Worm (Caenorhabditis elegans) whole organism, early embryonic: Measurements from ENCODE around the gene srx-73.

ENCODE experiments used
- B0310.2 ChIP-seq: sonication (generic microtip); optimal IDR thresholded peaks from 2 replicates; lab custom pipeline; 2016; ENCODE audit warnings: mild to moderate bottlenecking, missing genetic modification characterization, missing compliant biosample characterization
- F13C5.2 ChIP-seq: sonication (generic microtip); optimal IDR thresholded peaks from 2 replicates; lab custom pipeline; 2017; ENCODE audit warnings: mild to moderate bottlenecking, missing genetic modification characterization, inconsistent platforms, missing compliant biosample characterization
- aly-1 ChIP-seq: sonication (generic microtip); optimal IDR thresholded peaks from 2 replicates; lab custom pipeline; 2016; ENCODE audit warnings: missing genetic modification characterization, missing compliant biosample characterization
- ama-1 ChIP-seq: fragments of 150-350 bp; optimal IDR thresholded peaks from 2 replicates; lab custom pipeline; 2014
- ceh-13 ChIP-seq: fragments of 200-800 bp; sonication (Bioruptor generic); optimal IDR thresholded peaks from 2 replicates; lab custom pipeline; 2018; ENCODE audit warnings: mild to moderate bottlenecking, missing genetic modification characterization, missing compliant biosample characterization
- hnd-1 ChIP-seq: sonication (generic microtip); optimal IDR thresholded peaks from 2 replicates; lab custom pipeline; 2016; ENCODE audit warnings: missing genetic modification characterization, missing compliant biosample characterization
- tbx-11 ChIP-seq: fragments of 200-800 bp; sonication (Bioruptor generic); IDR thresholded peaks from 2 replicates; pipeline ENCODE4 v1.3.6; 2022; ENCODE audit warnings: missing genetic modification characterization, missing compliant biosample characterization

DNA sequence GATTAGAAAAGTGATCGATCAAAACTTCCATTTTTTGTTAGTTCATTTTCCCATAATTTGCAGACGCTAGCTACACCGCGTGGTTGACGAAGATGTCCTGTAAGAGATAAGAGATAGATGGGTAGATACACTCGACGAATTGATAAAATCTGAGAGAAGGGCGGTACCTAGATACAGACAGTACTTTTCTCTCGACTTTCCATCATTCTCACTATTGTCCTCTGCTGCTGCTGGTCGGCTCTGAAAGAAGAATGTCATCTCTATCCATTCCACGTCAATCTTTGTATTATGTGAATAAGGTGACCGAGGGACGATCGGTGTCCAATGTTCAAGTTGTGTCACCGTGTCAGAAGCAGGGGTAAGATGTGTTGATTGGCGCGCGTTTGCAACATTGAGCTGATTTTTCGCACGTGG, 37.0 kb downstream of the srx-73 start, which contains the start of gene pmt-2:
- TF ChIP-seq ama-1 (lab: Kevin White, UChicago), result no peak
- no peak for TF ChIP-seq aly-1
- no peak for TF ChIP-seq B0310.2 (tag; lab: Kevin White, UChicago)
- no peak for TF ChIP-seq F13C5.2
- no peak for TF ChIP-seq hnd-1 (tag; lab: Kevin White, UChicago)
- no peak for TF ChIP-seq ceh-13 (GFP tag; lab: Kevin White, UChicago)
- TF ChIP-seq tbx-11 (GFP tag; lab: Robert Waterston, UW), result no peak
